Fruit fly (Drosophila melanogaster) whole organism, embryonic: Measurements from ENCODE around the gene CG3009.

ENCODE experiments used
- BEAF-32 ChIP-seq: fragments of 200-800 bp; sonication (Bioruptor generic); optimal IDR thresholded peaks from 3 replicates; lab custom pipeline; 2017; ENCODE audit warnings: missing biosample characterization, missing genetic modification characterization, mild to moderate bottlenecking, moderate library complexity, missing genetic modification reagents
- CG11456 ChIP-seq: fragments of 200-800 bp; sonication (Bioruptor generic); IDR thresholded peaks from 3 replicates; pipeline ENCODE4 v1.3.6; 2022; ENCODE audit warnings: missing biosample characterization, missing genetic modification characterization
- CG11696 ChIP-seq: fragments of 200-800 bp; sonication (Bioruptor generic); IDR thresholded peaks from 2 replicates; pipeline ENCODE4 v1.3.6; 2022; ENCODE audit warnings: missing biosample characterization, missing genetic modification characterization
- CG12155 ChIP-seq: fragments of 200-800 bp; sonication (Bioruptor generic); optimal IDR thresholded peaks from 3 replicates; lab custom pipeline; 2016; ENCODE audit warnings: missing biosample characterization, missing genetic modification characterization
- CG13894 ChIP-seq: fragments of 200-800 bp; sonication (Bioruptor generic); optimal IDR thresholded peaks from 3 replicates; lab custom pipeline; 2018; ENCODE audit warnings: missing biosample characterization, mild to moderate bottlenecking, missing genetic modification characterization, moderate library complexity
- CG14965 ChIP-seq: fragments of 200-800 bp; sonication (Bioruptor generic); optimal IDR thresholded peaks from 2 replicates; lab custom pipeline; 2016; ENCODE audit warnings: missing biosample characterization, missing genetic modification characterization, borderline replicate concordance
- CG1529 ChIP-seq: fragments of 200-800 bp; sonication (Bioruptor generic); optimal IDR thresholded peaks from 3 replicates; lab custom pipeline; 2018; ENCODE audit warnings: missing biosample characterization, missing genetic modification characterization
- CG15479 ChIP-seq: fragments of 200-800 bp; sonication (Bioruptor generic); optimal IDR thresholded peaks from 3 replicates; lab custom pipeline; 2019; ENCODE audit warnings: missing biosample characterization, mild to moderate bottlenecking, missing genetic modification characterization, moderate library complexity
- CG15514 ChIP-seq: fragments of 200-800 bp; sonication (Bioruptor generic); optimal IDR thresholded peaks from 3 replicates; lab custom pipeline; 2017; ENCODE audit warnings: missing biosample characterization, missing genetic modification characterization, mild to moderate bottlenecking, moderate library complexity, missing genetic modification reagents
- CG18262 ChIP-seq: fragments of 200-800 bp; optimal IDR thresholded peaks from 3 replicates; lab custom pipeline; 2019; ENCODE audit warnings: missing biosample characterization, mild to moderate bottlenecking, missing genetic modification characterization, moderate library complexity
- CG2678 ChIP-seq: fragments of 200-800 bp; sonication (Bioruptor generic); optimal IDR thresholded peaks from 3 replicates; lab custom pipeline; 2019; ENCODE audit warnings: missing biosample characterization, mild to moderate bottlenecking, missing genetic modification characterization, moderate library complexity
- CG2875 ChIP-seq: fragments of 200-800 bp; sonication (Bioruptor generic); optimal IDR thresholded peaks from 2 replicates; lab custom pipeline; 2017; ENCODE audit warnings: missing biosample characterization, mild to moderate bottlenecking, missing genetic modification characterization, missing genetic modification reagents
- CG30020 ChIP-seq: fragments of 200-800 bp; optimal IDR thresholded peaks from 2 replicates; lab custom pipeline; 2019; ENCODE audit warnings: missing biosample characterization, mild to moderate bottlenecking, missing genetic modification characterization, moderate library complexity
- CG31365 ChIP-seq: fragments of 200-800 bp; sonication (Bioruptor generic); optimal IDR thresholded peaks from 2 replicates; lab custom pipeline; 2018; ENCODE audit warnings: missing biosample characterization, mild to moderate bottlenecking, missing genetic modification characterization
- CG3281 ChIP-seq: fragments of 200-800 bp; sonication (Bioruptor generic); optimal IDR thresholded peaks from 3 replicates; lab custom pipeline; 2017; ENCODE audit warnings: missing biosample characterization, mild to moderate bottlenecking, missing genetic modification characterization
- CG34422 ChIP-seq: fragments of 200-800 bp; sonication (Bioruptor generic); IDR thresholded peaks from 3 replicates; pipeline ENCODE4 v1.3.6; 2022; ENCODE audit warnings: missing biosample characterization, missing genetic modification characterization
- CG4328 ChIP-seq: fragments of 200-800 bp; sonication (Bioruptor generic); optimal IDR thresholded peaks from 3 replicates; lab custom pipeline; 2017; ENCODE audit warnings: missing biosample characterization, missing genetic modification reagents, missing genetic modification characterization
- CG6254 ChIP-seq: fragments of 200-800 bp; sonication (Bioruptor generic); optimal IDR thresholded peaks from 3 replicates; lab custom pipeline; 2017; ENCODE audit warnings: mild to moderate bottlenecking, missing biosample characterization, missing genetic modification reagents, missing genetic modification characterization
- CG8924 ChIP-seq: fragments of 200-800 bp; optimal IDR thresholded peaks from 3 replicates; lab custom pipeline; 2019; ENCODE audit warnings: missing biosample characterization, mild to moderate bottlenecking, missing genetic modification characterization, moderate library complexity
- Dip2 ChIP-seq: fragments of 200-800 bp; sonication (Bioruptor generic); IDR thresholded peaks from 2 replicates; pipeline ENCODE4 v1.3.6; 2022; ENCODE audit warnings: missing biosample characterization, missing genetic modification characterization
- Dll ChIP-seq: fragments of 200-800 bp; sonication (Bioruptor generic); IDR thresholded peaks from 4 replicates; pipeline ENCODE4 v1.3.6; 2022; ENCODE audit warnings: missing biosample characterization, missing genetic modification characterization; ENCODE audit not compliant: partially characterized antibody
- HmgD ChIP-seq: fragments of 200-800 bp; sonication (Bioruptor generic); optimal IDR thresholded peaks from 3 replicates; lab custom pipeline; 2016; ENCODE audit warnings: missing biosample characterization, missing genetic modification characterization
- MESR4 ChIP-seq: fragments of 200-800 bp; sonication (Bioruptor generic); optimal IDR thresholded peaks from 2 replicates; lab custom pipeline; 2018; ENCODE audit warnings: missing biosample characterization, mild to moderate bottlenecking, missing genetic modification characterization, moderate library complexity
- Max ChIP-seq: fragments of 200-800 bp; sonication (Bioruptor generic); optimal IDR thresholded peaks from 2 replicates; lab custom pipeline; 2016; ENCODE audit warnings: missing biosample characterization, mild to moderate bottlenecking, missing genetic modification characterization
- Myb ChIP-seq: fragments of 200-800 bp; sonication (Bioruptor generic); optimal IDR thresholded peaks from 2 replicates; lab custom pipeline; 2016; ENCODE audit warnings: missing biosample characterization, missing genetic modification characterization
- Nf-YC ChIP-seq: fragments of 200-800 bp; optimal IDR thresholded peaks from 3 replicates; lab custom pipeline; 2019; ENCODE audit warnings: missing biosample characterization, mild to moderate bottlenecking, missing genetic modification characterization, moderate library complexity
- NfI ChIP-seq: fragments of 200-800 bp; sonication (Bioruptor generic); optimal IDR thresholded peaks from 3 replicates; lab custom pipeline; 2018; ENCODE audit warnings: missing biosample characterization, mild to moderate bottlenecking, missing genetic modification characterization, moderate library complexity
- Optix ChIP-seq: fragments of 200-800 bp; sonication (Bioruptor generic); IDR thresholded peaks from 3 replicates; pipeline ENCODE4 v1.3.6; 2022; ENCODE audit warnings: missing biosample characterization, missing genetic modification characterization
- Poxn ChIP-seq: fragments of 200-800 bp; sonication (Bioruptor generic); IDR thresholded peaks from 2 replicates; pipeline ENCODE4 v1.3.6; 2022; ENCODE audit warnings: missing biosample characterization, missing genetic modification characterization
- Ravus ChIP-seq: fragments of 200-800 bp; sonication (Bioruptor generic); IDR thresholded peaks from 2 replicates; pipeline ENCODE4 v1.3.6; 2022; ENCODE audit warnings: missing biosample characterization, missing genetic modification characterization
- Ssrp ChIP-seq: fragments of 200-800 bp; sonication (Bioruptor generic); optimal IDR thresholded peaks from 2 replicates; lab custom pipeline; 2018; ENCODE audit warnings: missing biosample characterization, mild to moderate bottlenecking, missing genetic modification characterization, moderate library complexity
- Tbp ChIP-seq: fragments of >200 bp; optimal IDR thresholded peaks from 2 replicates; lab custom pipeline; 2018; ENCODE audit warnings: missing biosample characterization, missing genetic modification characterization
- YL-1 ChIP-seq: fragments of 200-800 bp; sonication (Bioruptor generic); optimal IDR thresholded peaks from 3 replicates; lab custom pipeline; 2017; ENCODE audit warnings: missing biosample characterization, mild to moderate bottlenecking, missing genetic modification characterization
- aop ChIP-seq: fragments of 200-800 bp; sonication (Bioruptor generic); IDR thresholded peaks from 2 replicates; pipeline ENCODE4 v1.3.6; 2022; ENCODE audit warnings: missing biosample characterization, missing genetic modification characterization
- ash1 ChIP-seq: fragments of 200-800 bp; sonication (Bioruptor generic); optimal IDR thresholded peaks from 2 replicates; lab custom pipeline; 2018; ENCODE audit warnings: missing biosample characterization, mild to moderate bottlenecking, missing genetic modification characterization
- bigmax ChIP-seq: fragments of 200-800 bp; sonication (Bioruptor generic); optimal IDR thresholded peaks from 2 replicates; lab custom pipeline; 2018; ENCODE audit warnings: missing biosample characterization, mild to moderate bottlenecking, missing genetic modification characterization
- cad ChIP-seq: fragments of >200 bp; optimal IDR thresholded peaks from 2 replicates; lab custom pipeline; 2017; ENCODE audit warnings: missing biosample characterization, missing genetic modification characterization
- chif ChIP-seq, 2 experiments: fragments of 200-800 bp; sonication (Bioruptor generic); optimal IDR thresholded peaks; 3 replicates each; lab custom pipeline; 2016; ENCODE audit warnings: missing biosample characterization in 2 of 2, missing genetic modification characterization in 2 of 2
- danr ChIP-seq: fragments of 200-800 bp; sonication (Bioruptor generic); IDR thresholded peaks from 2 replicates; pipeline ENCODE4 v1.3.6; 2022; ENCODE audit warnings: missing biosample characterization, missing genetic modification characterization
- en ChIP-seq: fragments of 200-800 bp; sonication (Bioruptor generic); optimal IDR thresholded peaks from 2 replicates; lab custom pipeline; 2016; ENCODE audit warnings: missing biosample characterization, missing genetic modification characterization
- fu2 ChIP-seq: fragments of 200-800 bp; sonication (Bioruptor generic); optimal IDR thresholded peaks from 2 replicates; lab custom pipeline; 2016; ENCODE audit warnings: missing biosample characterization, missing genetic modification characterization
- gsb-n ChIP-seq: fragments of 200-800 bp; sonication (Bioruptor generic); optimal IDR thresholded peaks from 3 replicates; lab custom pipeline; 2018; ENCODE audit warnings: missing biosample characterization, mild to moderate bottlenecking, missing genetic modification characterization
- h ChIP-seq: fragments of >200 bp; optimal IDR thresholded peaks from 2 replicates; lab custom pipeline; 2017
- insv ChIP-seq, 2 experiments: fragments of 200-800 bp; sonication (Bioruptor generic); optimal IDR thresholded peaks; 3 replicates each; lab custom pipeline; 2016 to 2018; ENCODE audit warnings: missing biosample characterization in 2 of 2, missing genetic modification characterization in 2 of 2
- pfk ChIP-seq: fragments of 200-800 bp; sonication (Bioruptor generic); optimal IDR thresholded peaks from 2 replicates; lab custom pipeline; 2018; ENCODE audit warnings: missing biosample characterization, mild to moderate bottlenecking, missing genetic modification characterization, moderate library complexity
- pros ChIP-seq: fragments of 200-800 bp; sonication (Bioruptor generic); optimal IDR thresholded peaks from 3 replicates; lab custom pipeline; 2019; ENCODE audit warnings: missing biosample characterization, mild to moderate bottlenecking, missing genetic modification characterization, moderate library complexity
- pzg ChIP-seq: fragments of 200-800 bp; sonication (Bioruptor generic); optimal IDR thresholded peaks from 3 replicates; lab custom pipeline; 2018; ENCODE audit warnings: missing biosample characterization, mild to moderate bottlenecking, missing genetic modification characterization, moderate library complexity
- schlank ChIP-seq: fragments of 200-800 bp; sonication (Bioruptor generic); optimal IDR thresholded peaks from 2 replicates; lab custom pipeline; 2018; ENCODE audit warnings: missing biosample characterization, mild to moderate bottlenecking, missing genetic modification characterization
- seq ChIP-seq: fragments of 200-800 bp; sonication (Bioruptor generic); IDR thresholded peaks from 2 replicates; pipeline ENCODE4 v1.3.6; 2022; ENCODE audit warnings: missing biosample characterization, missing genetic modification characterization
- sob ChIP-seq: fragments of 200-800 bp; sonication (Bioruptor generic); IDR thresholded peaks from 2 replicates; pipeline ENCODE4 v1.3.6; 2022; ENCODE audit warnings: missing biosample characterization, missing genetic modification characterization
- sug ChIP-seq: fragments of 200-800 bp; optimal IDR thresholded peaks from 2 replicates; lab custom pipeline; 2019; ENCODE audit warnings: missing biosample characterization, mild to moderate bottlenecking, missing genetic modification characterization, moderate library complexity
- zen ChIP-seq: fragments of 200-800 bp; sonication (Bioruptor generic); optimal IDR thresholded peaks from 3 replicates; lab custom pipeline; 2018; ENCODE audit warnings: missing biosample characterization, mild to moderate bottlenecking, missing genetic modification characterization, moderate library complexity

Gene CG3009

DNA sequence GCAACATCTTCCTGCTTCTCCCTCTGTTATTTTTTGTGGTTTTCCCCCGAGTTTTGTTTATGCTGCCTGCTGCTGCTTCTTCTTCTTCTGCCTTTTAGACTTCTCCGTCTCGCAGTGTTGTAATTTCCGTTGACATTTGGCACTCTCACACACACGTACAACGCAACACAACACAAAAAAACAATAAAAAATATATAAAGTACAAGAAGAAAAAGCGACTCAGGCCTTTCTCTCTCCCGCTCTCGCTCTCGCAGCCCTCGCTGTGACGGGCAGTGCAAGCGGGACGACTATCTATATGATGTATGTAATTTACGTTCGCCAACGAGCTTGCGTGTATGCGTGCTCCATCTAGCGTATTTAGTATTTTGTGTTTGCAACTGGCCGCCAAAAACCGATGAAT lies 19.6 kb upstream of the CG3009 start (continued):
- TF ChIP-seq CG30020 (tag; lab: Kevin White, UChicago): no peak
- TF ChIP-seq schlank (tag; lab: Kevin White, UChicago): no peak
- no peak for TF ChIP-seq ash1 (GFP tag; lab: Kevin White, UChicago)
- TF ChIP-seq sug (tag; lab: Kevin White, UChicago): peak; percentile 23
- TF ChIP-seq fu2 (GFP tag; lab: Kevin White, UChicago): no peak
- TF ChIP-seq CG4328: no peak
- no peak for TF ChIP-seq Tbp (GFP tag; lab: Kevin White, UChicago)
- no peak for TF ChIP-seq CG2875 (GFP tag; lab: Kevin White, UChicago)
- TF ChIP-seq CG12155 (GFP tag; lab: Kevin White, UChicago): no peak
- no peak for TF ChIP-seq h (lab: Kevin White, UChicago)
- peak; percentile 38 for TF ChIP-seq CG8924 (tag; lab: Kevin White, UChicago)
- peak; percentile 6 for TF ChIP-seq CG15514 (GFP tag; lab: Kevin White, UChicago)
- TF ChIP-seq gsb-n: no peak
- TF ChIP-seq CG6254: no peak
- TF ChIP-seq sob: no peak
- no peak for TF ChIP-seq Poxn (GFP tag; lab: Robert Waterston, UW)
- no peak for TF ChIP-seq CG1529 (GFP tag; lab: Kevin White, UChicago)
- no peak for TF ChIP-seq seq (GFP tag; lab: Robert Waterston, UW)
- no peak for TF ChIP-seq CG11456 (GFP tag; lab: Robert Waterston, UW)
- no peak for TF ChIP-seq insv (GFP tag; optimal IDR thresholded peaks at IDR 0.05; lab: Kevin White, UChicago)
- no peak for TF ChIP-seq CG34422 (GFP tag; lab: Robert Waterston, UW)
- no peak for TF ChIP-seq chif (GFP tag; optimal IDR thresholded peaks at IDR 0.05; lab: Kevin White, UChicago)
- TF ChIP-seq pfk (GFP tag; lab: Kevin White, UChicago): no peak
- TF ChIP-seq CG2678 (tag; lab: Kevin White, UChicago): peak; percentile 21
- TF ChIP-seq zen (tag; lab: Kevin White, UChicago): no peak
- no peak for TF ChIP-seq CG14965 (GFP tag; lab: Kevin White, UChicago)
- TF ChIP-seq BEAF-32 (GFP tag; lab: Kevin White, UChicago): no peak
- peak; percentile 84 for TF ChIP-seq YL-1 (GFP tag; lab: Kevin White, UChicago)
- no peak for TF ChIP-seq CG11696
- TF ChIP-seq Nf-YC (tag; lab: Kevin White, UChicago): peak; percentile 77
- no peak for TF ChIP-seq HmgD
- no peak for TF ChIP-seq en (GFP tag; lab: Kevin White, UChicago)
- no peak for TF ChIP-seq bigmax (GFP tag; lab: Kevin White, UChicago)
- TF ChIP-seq aop (GFP tag; lab: Robert Waterston, UW): no peak
- peak; percentile 44 for TF ChIP-seq cad (GFP tag; lab: Kevin White, UChicago)
- TF ChIP-seq danr (GFP tag; lab: Robert Waterston, UW): no peak
- TF ChIP-seq CG15479 (GFP tag; lab: Kevin White, UChicago): no peak
- no peak for TF ChIP-seq CG13894 (tag; lab: Kevin White, UChicago)
- peak; percentile 10 for TF ChIP-seq MESR4 (GFP tag; lab: Kevin White, UChicago)
- no peak for TF ChIP-seq pros (GFP tag; lab: Kevin White, UChicago)
- no peak for TF ChIP-seq Dip2 (GFP tag; lab: Robert Waterston, UW)
- no peak for TF ChIP-seq Max
- TF ChIP-seq Myb: no peak
- no peak for TF ChIP-seq Ssrp
- TF ChIP-seq CG3281 (GFP tag; lab: Kevin White, UChicago): no peak
- TF ChIP-seq CG18262: no peak
- peak; percentile 4 for TF ChIP-seq NfI
- no peak for TF ChIP-seq pzg
- no peak for TF ChIP-seq CG31365 (tag; lab: Kevin White, UChicago)
- TF ChIP-seq Optix: no peak
- TF ChIP-seq Dll: no peak
- TF ChIP-seq Ravus: no peak
